Fruit fly (Drosophila melanogaster) whole organism, embryonic: Measurements from ENCODE around the gene Cyp313a5.

Experiments
- Atf6 ChIP-seq: fragments of 200-800 bp; sonication (Bioruptor generic); IDR thresholded peaks from 2 replicates; pipeline ENCODE4 v1.3.6; 2022; ENCODE audit warnings: missing biosample characterization, missing genetic modification characterization
- CG10274 ChIP-seq: fragments of 200-800 bp; sonication (Bioruptor generic); optimal IDR thresholded peaks from 3 replicates; lab custom pipeline; 2017; ENCODE audit warnings: missing biosample characterization, mild to moderate bottlenecking, missing genetic modification characterization
- CG10431 ChIP-seq: fragments of 200-800 bp; sonication (Bioruptor generic); optimal IDR thresholded peaks from 3 replicates; lab custom pipeline; 2018; ENCODE audit warnings: missing biosample characterization, mild to moderate bottlenecking, missing genetic modification characterization
- CG10654 ChIP-seq: fragments of 200-800 bp; sonication (Bioruptor generic); optimal IDR thresholded peaks from 2 replicates; lab custom pipeline; 2016; ENCODE audit warnings: missing biosample characterization, missing genetic modification characterization
- CG10979 ChIP-seq: fragments of 200-800 bp; sonication (Bioruptor generic); optimal IDR thresholded peaks from 2 replicates; lab custom pipeline; 2018; ENCODE audit warnings: missing biosample characterization, mild to moderate bottlenecking, missing genetic modification characterization, moderate library complexity
- CG11093 ChIP-seq: fragments of 200-800 bp; sonication (Bioruptor generic); IDR thresholded peaks from 3 replicates; pipeline ENCODE4 v1.3.6; 2022; ENCODE audit warnings: missing biosample characterization, missing genetic modification characterization
- CG11456 ChIP-seq: fragments of 200-800 bp; sonication (Bioruptor generic); IDR thresholded peaks from 3 replicates; pipeline ENCODE4 v1.3.6; 2022; ENCODE audit warnings: missing biosample characterization, missing genetic modification characterization
- CG12391 ChIP-seq: fragments of 200-800 bp; sonication (Bioruptor generic); optimal IDR thresholded peaks from 3 replicates; lab custom pipeline; 2018; ENCODE audit warnings: missing biosample characterization, mild to moderate bottlenecking, missing genetic modification characterization, moderate library complexity
- CG12942 ChIP-seq: fragments of 200-800 bp; sonication (Bioruptor generic); optimal IDR thresholded peaks from 3 replicates; lab custom pipeline; 2016; ENCODE audit warnings: missing biosample characterization, missing genetic modification characterization
- CG14710 ChIP-seq: fragments of 200-800 bp; sonication (Bioruptor generic); optimal IDR thresholded peaks from 3 replicates; lab custom pipeline; 2019; ENCODE audit warnings: missing biosample characterization, mild to moderate bottlenecking, missing genetic modification characterization, moderate library complexity
- CG15011 ChIP-seq: fragments of 200-800 bp; sonication (Bioruptor generic); optimal IDR thresholded peaks from 3 replicates; lab custom pipeline; 2018; ENCODE audit warnings: missing biosample characterization, mild to moderate bottlenecking, missing genetic modification characterization
- CG15073 ChIP-seq: fragments of 200-800 bp; sonication (Bioruptor generic); optimal IDR thresholded peaks from 2 replicates; lab custom pipeline; 2016; ENCODE audit warnings: missing biosample characterization, missing genetic modification characterization
- CG30020 ChIP-seq: fragments of 200-800 bp; optimal IDR thresholded peaks from 2 replicates; lab custom pipeline; 2019; ENCODE audit warnings: missing biosample characterization, mild to moderate bottlenecking, missing genetic modification characterization, moderate library complexity
- CG32767 ChIP-seq: fragments of 200-800 bp; sonication (Bioruptor generic); IDR thresholded peaks from 2 replicates; pipeline ENCODE4 v1.3.6; 2022; ENCODE audit warnings: missing biosample characterization, missing genetic modification characterization
- CG34224 ChIP-seq: fragments of 200-800 bp; sonication (Bioruptor generic); IDR thresholded peaks from 3 replicates; pipeline ENCODE4 v1.3.6; 2022; ENCODE audit warnings: missing biosample characterization, missing genetic modification characterization; ENCODE audit not compliant: partially characterized antibody
- CG4282 ChIP-seq: fragments of 200-800 bp; sonication (Bioruptor generic); optimal IDR thresholded peaks from 2 replicates; lab custom pipeline; 2016; ENCODE audit warnings: missing biosample characterization, missing genetic modification characterization
- CG6854 ChIP-seq: fragments of 200-800 bp; sonication (Bioruptor generic); optimal IDR thresholded peaks from 3 replicates; lab custom pipeline; 2017; ENCODE audit warnings: missing biosample characterization, mild to moderate bottlenecking, missing genetic modification characterization
- CG7839 ChIP-seq: fragments of 200-800 bp; sonication (Bioruptor generic); optimal IDR thresholded peaks from 3 replicates; lab custom pipeline; 2018; ENCODE audit warnings: missing biosample characterization, mild to moderate bottlenecking, missing genetic modification characterization, moderate library complexity
- CG8281 ChIP-seq: fragments of 200-800 bp; sonication (Bioruptor generic); optimal IDR thresholded peaks from 2 replicates; lab custom pipeline; 2018; ENCODE audit warnings: missing biosample characterization, mild to moderate bottlenecking, missing genetic modification characterization, moderate library complexity
- CG8924 ChIP-seq: fragments of 200-800 bp; optimal IDR thresholded peaks from 3 replicates; lab custom pipeline; 2019; ENCODE audit warnings: missing biosample characterization, mild to moderate bottlenecking, missing genetic modification characterization, moderate library complexity
- CG9876 ChIP-seq: fragments of 200-800 bp; sonication (Bioruptor generic); optimal IDR thresholded peaks from 2 replicates; lab custom pipeline; 2016; ENCODE audit warnings: missing biosample characterization, missing genetic modification characterization
- D19B ChIP-seq: fragments of 200-800 bp; sonication (Bioruptor generic); optimal IDR thresholded peaks from 2 replicates; lab custom pipeline; 2017; ENCODE audit warnings: missing biosample characterization, mild to moderate bottlenecking, missing genetic modification characterization
- Dbx ChIP-seq: fragments of 200-800 bp; sonication (Bioruptor generic); IDR thresholded peaks from 3 replicates; pipeline ENCODE4 v1.3.6; 2022; ENCODE audit warnings: missing biosample characterization, missing genetic modification characterization
- E2f2 ChIP-seq: fragments of 200-800 bp; sonication (Bioruptor generic); IDR thresholded peaks from 2 replicates; pipeline ENCODE4 v1.3.6; 2022; ENCODE audit warnings: missing biosample characterization, missing genetic modification characterization
- GATAe ChIP-seq: fragments of 200-800 bp; sonication (Bioruptor generic); conservative IDR thresholded peaks from 2 replicates; pipeline ENCODE4 v1.3.6; 2022; ENCODE audit warnings: missing biosample characterization, missing genetic modification characterization
- Hmr ChIP-seq: fragments of 200-800 bp; sonication (Bioruptor generic); optimal IDR thresholded peaks from 3 replicates; lab custom pipeline; 2017; ENCODE audit warnings: mild to moderate bottlenecking, missing biosample characterization, missing genetic modification reagents, missing genetic modification characterization
- Hr51 ChIP-seq, 2 experiments: fragments of 200-800 bp; sonication (Bioruptor generic); optimal IDR thresholded peaks; 2 replicates in 1 of 2; 3 replicates in 1 of 2; lab custom pipeline; 2016 to 2018; ENCODE audit warnings: missing biosample characterization in 2 of 2, missing genetic modification characterization in 2 of 2, mild to moderate bottlenecking in 1 of 2, moderate library complexity in 1 of 2
- Lhr ChIP-seq: fragments of 200-800 bp; sonication (Bioruptor generic); optimal IDR thresholded peaks from 3 replicates; lab custom pipeline; 2017; ENCODE audit warnings: mild to moderate bottlenecking, missing biosample characterization, missing genetic modification reagents, missing genetic modification characterization
- Lim3 ChIP-seq: fragments of 200-800 bp; sonication (Bioruptor generic); IDR thresholded peaks from 2 replicates; pipeline ENCODE4 v1.3.6; 2022; ENCODE audit warnings: missing biosample characterization, missing genetic modification characterization
- PHDP ChIP-seq: fragments of 200-800 bp; sonication (Bioruptor generic); optimal IDR thresholded peaks from 3 replicates; lab custom pipeline; 2018; ENCODE audit warnings: missing biosample characterization, mild to moderate bottlenecking, missing genetic modification characterization, moderate library complexity
- Pdp1 ChIP-seq, 2 experiments: fragments of 200-800 bp; sonication (Bioruptor generic); optimal IDR thresholded peaks; 3 replicates each; lab custom pipeline; 2016; ENCODE audit warnings: missing biosample characterization in 2 of 2, missing genetic modification characterization in 2 of 2, mild to moderate bottlenecking in 1 of 2, moderate library complexity in 1 of 2
- Side ChIP-seq: fragments of 200-800 bp; sonication (Bioruptor generic); optimal IDR thresholded peaks from 2 replicates; lab custom pipeline; 2016; ENCODE audit warnings: missing biosample characterization, missing genetic modification characterization
- Sry-β ChIP-seq: fragments of 200-800 bp; sonication (Bioruptor generic); optimal IDR thresholded peaks from 2 replicates; lab custom pipeline; 2018; ENCODE audit warnings: missing biosample characterization, mild to moderate bottlenecking, missing genetic modification characterization, moderate library complexity
- ara ChIP-seq: fragments of 200-800 bp; sonication (Bioruptor generic); IDR thresholded peaks from 2 replicates; pipeline ENCODE4 v1.3.6; 2022; ENCODE audit warnings: missing biosample characterization, missing genetic modification characterization
- ash1 ChIP-seq: fragments of 200-800 bp; sonication (Bioruptor generic); optimal IDR thresholded peaks from 2 replicates; lab custom pipeline; 2018; ENCODE audit warnings: missing biosample characterization, mild to moderate bottlenecking, missing genetic modification characterization
- dimm ChIP-seq: fragments of 200-800 bp; sonication (Bioruptor generic); IDR thresholded peaks from 2 replicates; pipeline ENCODE4 v1.3.6; 2022; ENCODE audit warnings: missing biosample characterization, missing genetic modification characterization
- fd3F ChIP-seq: fragments of 200-800 bp; sonication (Bioruptor generic); optimal IDR thresholded peaks from 2 replicates; lab custom pipeline; 2018; ENCODE audit warnings: missing biosample characterization, mild to moderate bottlenecking, missing genetic modification characterization, moderate library complexity
- fu2 ChIP-seq: fragments of 200-800 bp; sonication (Bioruptor generic); optimal IDR thresholded peaks from 2 replicates; lab custom pipeline; 2016; ENCODE audit warnings: missing biosample characterization, missing genetic modification characterization
- nau ChIP-seq: fragments of 200-800 bp; sonication (Bioruptor generic); optimal IDR thresholded peaks from 3 replicates; lab custom pipeline; 2017; ENCODE audit warnings: missing biosample characterization, mild to moderate bottlenecking, missing genetic modification characterization, missing genetic modification reagents
- otp ChIP-seq: fragments of 200-800 bp; sonication (Bioruptor generic); IDR thresholded peaks from 3 replicates; pipeline ENCODE4, ENCODE4 v1.3.6; 2022; ENCODE audit warnings: missing biosample characterization, missing genetic modification characterization
- phol ChIP-seq: fragments of 200-800 bp; sonication (Bioruptor generic); optimal IDR thresholded peaks from 3 replicates; lab custom pipeline; 2018; ENCODE audit warnings: missing biosample characterization, mild to moderate bottlenecking, missing genetic modification characterization, moderate library complexity
- prd ChIP-seq, 3 experiments: fragments of >200 bp in 2 of 3; fragments of 200-800 bp in 1 of 3; sonication (Bioruptor generic) in 1 of 3; optimal IDR thresholded peaks in 2 of 3; IDR thresholded peaks in 1 of 3; 2 replicates in 2 of 3; 3 replicates in 1 of 3; pipeline versions ENCODE4 v1.3.6 to Lab custom; 2017 to 2022; ENCODE audit warnings: missing biosample characterization in 1 of 3, missing genetic modification characterization in 1 of 3
- pum ChIP-seq: fragments of 200-800 bp; sonication (Bioruptor generic); optimal IDR thresholded peaks from 2 replicates; lab custom pipeline; 2016; ENCODE audit warnings: missing biosample characterization, missing genetic modification characterization
- sc ChIP-seq, 3 experiments: fragments of >200 bp in 2 of 3; fragments of 200-800 bp in 1 of 3; sonication (Bioruptor generic) in 1 of 3; optimal IDR thresholded peaks; 2 replicates in 2 of 3; 3 replicates in 1 of 3; lab custom pipeline; 2017; ENCODE audit warnings: mild to moderate bottlenecking in 1 of 3, missing biosample characterization in 1 of 3, missing genetic modification characterization in 1 of 3, missing genetic modification reagents in 1 of 3
- sim ChIP-seq: fragments of 200-800 bp; sonication (Bioruptor generic); IDR thresholded peaks from 2 replicates; pipeline ENCODE4 v1.3.6; 2022; ENCODE audit warnings: missing biosample characterization, missing genetic modification characterization
- sug ChIP-seq: fragments of 200-800 bp; optimal IDR thresholded peaks from 2 replicates; lab custom pipeline; 2019; ENCODE audit warnings: missing biosample characterization, mild to moderate bottlenecking, missing genetic modification characterization, moderate library complexity
- toy ChIP-seq: fragments of 200-800 bp; sonication (Bioruptor generic); IDR thresholded peaks from 2 replicates; pipeline ENCODE4 v1.3.6; 2022; ENCODE audit warnings: missing biosample characterization, missing genetic modification characterization
- zfh2 ChIP-seq: fragments of 200-800 bp; sonication (Bioruptor generic); optimal IDR thresholded peaks from 2 replicates; lab custom pipeline; 2016; ENCODE audit warnings: missing biosample characterization, missing genetic modification characterization

Cyp313a5 gene

DNA sequence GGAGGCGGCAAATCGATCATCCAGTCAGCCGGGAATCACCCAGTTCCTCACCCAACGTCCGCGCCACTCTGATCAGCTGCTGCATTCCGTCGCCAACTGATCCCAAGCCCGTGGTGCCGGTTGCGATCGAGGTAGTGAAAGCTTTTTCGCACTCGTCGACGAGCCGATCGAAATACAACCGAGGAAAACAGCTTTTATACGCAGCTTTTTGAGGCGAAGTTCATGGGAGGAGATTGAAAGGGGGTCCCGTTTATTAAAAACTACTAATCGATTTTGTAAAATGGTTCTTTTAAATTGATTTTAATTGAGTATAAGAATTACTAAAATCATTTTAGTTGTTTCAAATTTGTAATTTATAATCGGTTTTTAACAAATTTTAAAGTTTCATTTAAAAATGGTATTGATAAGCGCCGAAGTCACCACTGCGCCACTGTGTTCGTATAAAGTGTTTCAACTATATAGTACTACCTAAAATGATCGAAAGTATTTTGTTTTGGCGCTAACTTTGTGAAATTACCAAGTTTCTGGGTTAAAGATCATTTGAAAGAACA, 13.0 kb downstream of the Cyp313a5 start, which contains the start of gene CG4860 (continued):
- TF ChIP-seq Pdp1 (GFP tag; optimal IDR thresholded peaks at IDR 0.05; lab: Kevin White, UChicago), result peak; percentile 75 to 91
- TF ChIP-seq Lim3 (GFP tag; lab: Robert Waterston, UW), result no peak
- peak; percentile 57; the same call in 1 of the 2 replicates for TF ChIP-seq sim (GFP tag; lab: Robert Waterston, UW)
- peak; percentile 78 for TF ChIP-seq CG10654 (GFP tag; lab: Kevin White, UChicago)
- peak; percentile 7; the same call in 1 of the 2 replicates for TF ChIP-seq dimm (GFP tag; lab: Robert Waterston, UW)
- TF ChIP-seq zfh2 (GFP tag; lab: Kevin White, UChicago), result peak; percentile 93
- TF ChIP-seq ash1 (GFP tag; lab: Kevin White, UChicago), result no peak
- TF ChIP-seq sug (tag; lab: Kevin White, UChicago), result peak; percentile 86
- TF ChIP-seq Sry-β (GFP tag; lab: Kevin White, UChicago), result no peak
- TF ChIP-seq CG10274 (GFP tag; lab: Kevin White, UChicago), result peak; percentile 66
- peak; percentile 26; the same call in 1 of the 2 replicates for TF ChIP-seq toy (GFP tag; lab: Robert Waterston, UW)
- TF ChIP-seq ara (GFP tag; lab: Robert Waterston, UW), result peak; percentile 79
- TF ChIP-seq phol (tag; lab: Kevin White, UChicago), result peak; percentile 83
- peak; percentile 57 for TF ChIP-seq D19B (GFP tag; lab: Kevin White, UChicago)
- TF ChIP-seq Hmr (GFP tag; lab: Kevin White, UChicago), result peak; percentile 93
- peak; percentile 86 for TF ChIP-seq CG11456 (GFP tag; lab: Robert Waterston, UW)
- peak; percentile 65 for TF ChIP-seq CG8281 (tag; lab: Kevin White, UChicago)
- peak; percentile 60; the same call in 1 of the 2 replicates for TF ChIP-seq E2f2
- TF ChIP-seq PHDP (tag; lab: Kevin White, UChicago), result peak; percentile 94
- TF ChIP-seq fu2 (GFP tag; lab: Kevin White, UChicago), result peak; percentile 86
- peak; percentile 85 for TF ChIP-seq fd3F
- TF ChIP-seq CG7839, result peak; percentile 90
- TF ChIP-seq CG10431, result no peak
- peak; percentile 61 for TF ChIP-seq CG14710 (tag; lab: Kevin White, UChicago)
- TF ChIP-seq prd (optimal IDR thresholded peaks at IDR 0.05; lab: Kevin White, UChicago), result no peak
- TF ChIP-seq prd (GFP tag; IDR thresholded peaks at IDR 0.05; lab: Robert Waterston, UW), result peak; percentile 86
- TF ChIP-seq CG30020, result no peak
- TF ChIP-seq GATAe (GFP tag; lab: Robert Waterston, UW), result peak; percentile 58; the same call in 1 of the 2 replicates
- no peak for TF ChIP-seq Lhr (GFP tag; lab: Kevin White, UChicago)
- TF ChIP-seq CG32767, result peak; percentile 64
- TF ChIP-seq CG15073 (GFP tag; lab: Kevin White, UChicago), result peak; percentile 1
- TF ChIP-seq CG12942 (GFP tag; lab: Kevin White, UChicago), result peak; percentile 80
- peak; percentile 73 for TF ChIP-seq otp (GFP tag; lab: Robert Waterston, UW)
- TF ChIP-seq CG11093 (GFP tag; lab: Robert Waterston, UW), result peak; percentile 53; the same call in 1 of the 3 replicates
- TF ChIP-seq Hr51 (GFP tag; optimal IDR thresholded peaks at IDR 0.05; lab: Kevin White, UChicago), result peak; percentile 74 to 92
- TF ChIP-seq CG12391, result peak; percentile 89
- TF ChIP-seq CG4282 (GFP tag; lab: Kevin White, UChicago), result peak; percentile 49
- TF ChIP-seq CG34224 (GFP tag; lab: Robert Waterston, UW), result no peak
- peak; percentile 89 for TF ChIP-seq Atf6
- TF ChIP-seq CG15011 (GFP tag; lab: Kevin White, UChicago), result peak; percentile 63
- TF ChIP-seq sc (optimal IDR thresholded peaks at IDR 0.05; lab: Kevin White, UChicago), result no peak
- peak; percentile 33 for TF ChIP-seq sc (GFP tag; optimal IDR thresholded peaks at IDR 0.05; lab: Kevin White, UChicago)
- TF ChIP-seq CG6854 (GFP tag; lab: Kevin White, UChicago), result peak; percentile 62
- peak; percentile 86 for TF ChIP-seq Side (GFP tag; lab: Kevin White, UChicago)
- peak; percentile 76 for TF ChIP-seq CG10979 (tag; lab: Kevin White, UChicago)
- TF ChIP-seq pum (GFP tag; lab: Kevin White, UChicago), result peak; percentile 84
- no peak for TF ChIP-seq nau (GFP tag; lab: Kevin White, UChicago)
- TF ChIP-seq Dbx (GFP tag; lab: Robert Waterston, UW), result peak; percentile 88
- peak; percentile 60 for TF ChIP-seq CG9876 (GFP tag; lab: Kevin White, UChicago)
- TF ChIP-seq CG8924 (tag; lab: Kevin White, UChicago), result peak; percentile 85
